Worm (Caenorhabditis elegans) whole organism, late embryonic: ENCODE results near the gene F46F2.5.
A peak's percentile ranks its signal among the peaks of the same experiment; 100 is the strongest.

Source experiments
- C08G9.2 ChIP-seq: sonication (generic microtip); optimal IDR thresholded peaks from 2 replicates; lab custom pipeline; 2016; ENCODE audit warnings: mild to moderate bottlenecking, missing genetic modification characterization, moderate library complexity, missing compliant biosample characterization
- F13H6.1 ChIP-seq: sonication (generic microtip); optimal IDR thresholded peaks from 2 replicates; lab custom pipeline; 2016; ENCODE audit warnings: missing genetic modification characterization, missing compliant biosample characterization
- K09A11.1 ChIP-seq: sonication (generic microtip); optimal IDR thresholded peaks from 2 replicates; lab custom pipeline; 2017; ENCODE audit warnings: antibody characterized with exemption, mild to moderate bottlenecking, missing genetic modification characterization, missing compliant biosample characterization; ENCODE audit not compliant: insufficient read depth
- Y22D7AL.16 ChIP-seq: sonication (generic microtip); optimal IDR thresholded peaks from 2 replicates; lab custom pipeline; 2016; ENCODE audit warnings: missing genetic modification characterization, missing compliant biosample characterization
- ceh-19 ChIP-seq: fragments of 200-800 bp; sonication (Bioruptor generic); optimal IDR thresholded peaks from 2 replicates; lab custom pipeline; 2018; ENCODE audit warnings: mild to moderate bottlenecking, missing genetic modification characterization, missing compliant biosample characterization
- ceh-2 ChIP-seq: sonication (generic microtip); optimal IDR thresholded peaks from 2 replicates; lab custom pipeline; 2016; ENCODE audit warnings: missing genotype, missing genetic modification characterization, missing compliant biosample characterization
- ceh-22 ChIP-seq: sonication (generic microtip); optimal IDR thresholded peaks from 2 replicates; lab custom pipeline; 2017; ENCODE audit warnings: missing biosample characterization, missing genetic modification characterization
- ceh-30 ChIP-seq: fragments of 150-350 bp; optimal IDR thresholded peaks from 2 replicates; lab custom pipeline; 2014; ENCODE audit warnings: missing biosample characterization, missing genetic modification characterization
- ceh-31 ChIP-seq: sonication (generic microtip); optimal IDR thresholded peaks from 2 replicates; lab custom pipeline; 2016; ENCODE audit warnings: missing genetic modification characterization, missing compliant biosample characterization
- ceh-48 ChIP-seq: sonication (generic microtip); optimal IDR thresholded peaks from 2 replicates; lab custom pipeline; 2016; ENCODE audit warnings: missing genetic modification characterization, inconsistent platforms, missing compliant biosample characterization
- ceh-9 ChIP-seq: sonication (generic microtip); optimal IDR thresholded peaks from 2 replicates; lab custom pipeline; 2016; ENCODE audit warnings: mild to moderate bottlenecking, missing genetic modification characterization, inconsistent platforms, missing compliant biosample characterization
- che-1 ChIP-seq: sonication (generic microtip); optimal IDR thresholded peaks from 2 replicates; lab custom pipeline; 2016; ENCODE audit warnings: mild to moderate bottlenecking, missing genetic modification characterization, missing compliant biosample characterization
- elt-4 ChIP-seq: sonication (generic microtip); optimal IDR thresholded peaks from 2 replicates; lab custom pipeline; 2016; ENCODE audit warnings: missing genetic modification characterization, missing compliant biosample characterization
- ets-4 ChIP-seq: sonication (generic microtip); optimal IDR thresholded peaks from 2 replicates; lab custom pipeline; 2016; ENCODE audit warnings: missing genetic modification characterization, missing compliant biosample characterization
- fkh-10 ChIP-seq: fragments of 150-350 bp; optimal IDR thresholded peaks from 2 replicates; lab custom pipeline; 2014; ENCODE audit warnings: missing biosample characterization, missing genetic modification reagents, missing genetic modification characterization
- fkh-6 ChIP-seq: sonication (generic microtip); optimal IDR thresholded peaks from 2 replicates; lab custom pipeline; 2016; ENCODE audit warnings: missing genetic modification characterization, missing compliant biosample characterization
- hlh-13 ChIP-seq: fragments of 200-800 bp; sonication (Bioruptor generic); optimal IDR thresholded peaks from 2 replicates; lab custom pipeline; 2018; ENCODE audit warnings: mild to moderate bottlenecking, missing genetic modification characterization, missing compliant biosample characterization
- hlh-15 ChIP-seq: sonication (generic microtip); optimal IDR thresholded peaks from 2 replicates; lab custom pipeline; 2016; ENCODE audit warnings: missing genetic modification characterization, missing compliant biosample characterization
- hlh-30 ChIP-seq: sonication (generic microtip); optimal IDR thresholded peaks from 2 replicates; lab custom pipeline; 2017; ENCODE audit warnings: antibody characterized with exemption, missing genetic modification characterization, missing compliant biosample characterization; ENCODE audit not compliant: insufficient read depth
- lim-6 ChIP-seq: sonication (generic microtip); optimal IDR thresholded peaks from 2 replicates; lab custom pipeline; 2016; ENCODE audit warnings: missing genetic modification characterization, missing compliant biosample characterization
- lin-11 ChIP-seq: fragments of 200-800 bp; sonication (Bioruptor generic); optimal IDR thresholded peaks from 2 replicates; lab custom pipeline; 2018; ENCODE audit warnings: mild to moderate bottlenecking, missing genetic modification characterization, missing compliant biosample characterization
- madf-2 ChIP-seq: sonication (generic microtip); optimal IDR thresholded peaks from 2 replicates; lab custom pipeline; 2017; ENCODE audit warnings: missing genetic modification characterization, missing compliant biosample characterization
- mec-3 ChIP-seq: sonication (generic microtip); optimal IDR thresholded peaks from 2 replicates; lab custom pipeline; 2016; ENCODE audit warnings: borderline replicate concordance, missing genetic modification characterization, missing compliant biosample characterization
- nfya-1 ChIP-seq: sonication (generic microtip); optimal IDR thresholded peaks from 2 replicates; lab custom pipeline; 2017; ENCODE audit warnings: missing genetic modification characterization, mild to moderate bottlenecking, missing compliant biosample characterization, antibody characterized with exemption, moderate library complexity
- nhr-11 ChIP-seq: fragments of 150-350 bp; optimal IDR thresholded peaks from 2 replicates; lab custom pipeline; 2014; ENCODE audit warnings: missing biosample characterization, missing genetic modification characterization
- nhr-232 ChIP-seq: sonication (generic microtip); optimal IDR thresholded peaks from 2 replicates; lab custom pipeline; 2016; ENCODE audit warnings: missing genetic modification characterization, missing compliant biosample characterization
- npax-4 ChIP-seq: sonication (generic microtip); optimal IDR thresholded peaks from 2 replicates; lab custom pipeline; 2016; ENCODE audit warnings: missing genetic modification characterization, missing compliant biosample characterization
- pag-3 ChIP-seq: sonication (generic microtip); optimal IDR thresholded peaks from 2 replicates; lab custom pipeline; 2016; ENCODE audit warnings: missing compliant biosample characterization, missing genetic modification characterization, borderline replicate concordance
- pax-1 ChIP-seq: fragments of 150-350 bp; optimal IDR thresholded peaks from 2 replicates; lab custom pipeline; 2014; ENCODE audit warnings: missing biosample characterization, missing genetic modification characterization
- pha-2 ChIP-seq: sonication (generic microtip); optimal IDR thresholded peaks from 2 replicates; lab custom pipeline; 2017; ENCODE audit warnings: mild to moderate bottlenecking, missing genetic modification characterization, missing compliant biosample characterization
- pqm-1 ChIP-seq: sonication (generic microtip); optimal IDR thresholded peaks from 2 replicates; lab custom pipeline; 2016; ENCODE audit warnings: missing genetic modification characterization, missing compliant biosample characterization
- pros-1 ChIP-seq: fragments of 150-350 bp; optimal IDR thresholded peaks from 2 replicates; lab custom pipeline; 2014; ENCODE audit warnings: missing biosample characterization, missing genetic modification reagents, missing genetic modification characterization
- ref-2 ChIP-seq: sonication (generic microtip); optimal IDR thresholded peaks from 2 replicates; lab custom pipeline; 2016; ENCODE audit warnings: missing genetic modification characterization, missing compliant biosample characterization
- rnt-1 ChIP-seq: sonication (generic microtip); optimal IDR thresholded peaks from 2 replicates; lab custom pipeline; 2016; ENCODE audit warnings: missing genetic modification characterization, missing compliant biosample characterization
- sdc-2 ChIP-seq: sonication (generic microtip); optimal IDR thresholded peaks from 2 replicates; lab custom pipeline; 2016; ENCODE audit warnings: missing genotype, missing genetic modification characterization, missing compliant biosample characterization
- sox-2 ChIP-seq: fragments of 200-800 bp; sonication (Bioruptor generic); IDR thresholded peaks from 2 replicates; pipeline ENCODE4 v1.3.6; 2022; ENCODE audit warnings: missing genetic modification reagents, missing genetic modification characterization, missing compliant biosample characterization
- sox-4 ChIP-seq: sonication (generic microtip); optimal IDR thresholded peaks from 2 replicates; lab custom pipeline; 2017; ENCODE audit warnings: mild to moderate bottlenecking, missing genetic modification characterization, inconsistent platforms, missing compliant biosample characterization
- syd-9 ChIP-seq: sonication (generic microtip); optimal IDR thresholded peaks from 2 replicates; lab custom pipeline; 2016; ENCODE audit warnings: mild to moderate bottlenecking, missing genetic modification characterization, moderate library complexity, missing compliant biosample characterization
- tbx-7 ChIP-seq: sonication (generic microtip); optimal IDR thresholded peaks from 2 replicates; lab custom pipeline; 2016; ENCODE audit warnings: missing genotype, missing genetic modification characterization, missing compliant biosample characterization
- unc-42 ChIP-seq: sonication (generic microtip); optimal IDR thresholded peaks from 2 replicates; lab custom pipeline; 2016; ENCODE audit warnings: missing genotype, missing genetic modification characterization, missing compliant biosample characterization
- unc-55 ChIP-seq: sonication (generic microtip); optimal IDR thresholded peaks from 2 replicates; lab custom pipeline; 2017; ENCODE audit warnings: missing biosample characterization, missing genetic modification reagents, missing genetic modification characterization
- unc-86 ChIP-seq: sonication (generic microtip); optimal IDR thresholded peaks from 2 replicates; lab custom pipeline; 2016; ENCODE audit warnings: missing genetic modification characterization, missing compliant biosample characterization
- ztf-16 ChIP-seq: sonication (generic microtip); optimal IDR thresholded peaks from 2 replicates; lab custom pipeline; 2017; ENCODE audit warnings: missing genetic modification characterization, missing compliant biosample characterization

The F46F2.5 gene

DNA sequence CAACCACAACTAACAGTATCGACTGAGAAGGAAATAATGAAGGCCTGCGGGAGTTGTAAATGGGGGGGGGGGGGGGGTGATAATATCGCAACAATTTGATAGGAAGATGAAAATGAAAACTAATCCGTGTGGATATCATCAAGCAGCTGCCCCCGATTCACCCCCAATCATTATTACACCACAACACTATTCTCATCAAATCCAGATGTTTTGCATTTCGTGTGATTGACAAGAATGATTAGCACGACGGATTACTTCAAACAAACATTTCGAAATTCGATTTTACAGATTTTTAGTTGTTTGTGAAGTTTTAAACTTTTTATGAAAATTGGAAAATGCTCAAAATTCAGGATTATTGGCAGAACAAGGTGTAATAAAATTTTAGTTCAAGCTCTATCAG lies 38.4 kb upstream of the F46F2.5 start:
- TF ChIP-seq Y22D7AL.16 (tag; lab: Kevin White, UChicago) (no peak), unc-55 (peak; percentile 87), lim-6 (no peak), madf-2 (no peak)
- TF ChIP-seq, all 69 proteins: peak for 1

DNA sequence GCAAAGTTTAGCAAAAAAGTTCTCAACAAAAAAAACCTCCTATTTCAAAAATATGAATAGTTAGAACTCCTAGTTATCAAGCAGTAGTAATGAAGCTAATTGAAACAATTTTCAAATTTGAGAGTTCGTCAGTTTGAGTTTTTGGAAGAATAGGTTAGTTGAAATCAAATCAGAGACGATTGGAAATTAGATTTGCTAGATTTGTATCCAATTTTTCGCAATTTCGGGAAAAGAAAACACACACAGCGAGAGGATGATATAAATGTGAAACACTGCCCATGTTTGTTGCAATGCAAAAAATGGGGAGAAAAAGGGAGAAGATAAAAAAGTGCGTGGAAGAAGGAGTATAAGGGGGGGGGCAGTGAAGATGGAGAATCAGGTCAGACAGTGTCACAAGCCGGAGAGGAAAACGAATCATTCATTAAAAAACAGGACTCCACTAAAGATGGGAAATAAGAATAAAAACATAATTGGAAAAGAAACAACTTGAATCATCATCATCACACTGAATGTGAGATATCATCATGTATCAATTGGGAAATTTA lies 37.3 kb upstream of the F46F2.5 start:
- TF ChIP-seq pax-1 (tag; lab: Kevin White, UChicago): no peak
- no peak for TF ChIP-seq che-1 (tag; lab: Kevin White, UChicago)
- TF ChIP-seq pros-1 (tag; lab: Kevin White, UChicago): no peak
- TF ChIP-seq unc-42: peak; percentile 84
- no peak for TF ChIP-seq ets-4
- TF ChIP-seq madf-2: no peak
- TF ChIP-seq pqm-1 (tag; lab: Kevin White, UChicago): no peak

DNA sequence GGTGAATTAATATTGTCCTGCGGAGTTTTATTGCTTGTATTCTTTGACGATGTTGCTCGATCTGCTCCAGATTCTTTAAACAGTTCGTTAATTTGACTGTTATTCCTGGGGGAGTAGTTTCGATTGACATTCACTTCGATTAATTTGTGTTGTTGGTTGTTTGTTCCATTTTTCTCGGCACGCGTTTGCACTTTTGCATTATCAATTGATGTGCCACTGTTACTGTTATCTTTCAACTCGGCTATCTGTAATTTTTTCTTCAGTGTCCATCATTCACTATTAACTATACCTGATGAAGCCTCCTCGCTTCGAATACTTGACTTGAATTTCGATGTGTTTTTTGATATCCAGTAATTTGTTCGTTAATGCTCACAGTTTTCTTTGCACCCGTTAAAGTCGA lies 33.3 kb upstream of the F46F2.5 start:
- TF ChIP-seq pha-2 (tag; lab: Kevin White, UChicago): no peak
- no peak for TF ChIP-seq hlh-15
- TF ChIP-seq sox-2: no peak
- no peak for TF ChIP-seq ref-2 (tag; lab: Kevin White, UChicago)
- TF ChIP-seq pag-3 (tag; lab: Kevin White, UChicago): no peak
- no peak for TF ChIP-seq unc-86 (tag; lab: Kevin White, UChicago)
- no peak for TF ChIP-seq fkh-6
- no peak for TF ChIP-seq ceh-2 (tag; lab: Kevin White, UChicago)
- no peak for TF ChIP-seq tbx-7 (tag; lab: Kevin White, UChicago)
- TF ChIP-seq nhr-232 (tag; lab: Kevin White, UChicago): no peak
- no peak for TF ChIP-seq sox-4
- TF ChIP-seq ceh-31 (tag; lab: Kevin White, UChicago): no peak
- TF ChIP-seq hlh-13 (GFP tag; lab: Kevin White, UChicago): no peak
- no peak for TF ChIP-seq unc-55
- no peak for TF ChIP-seq fkh-10 (GFP tag; lab: Kevin White, UChicago)
- TF ChIP-seq ceh-48 (tag; lab: Kevin White, UChicago): no peak
- no peak for TF ChIP-seq pqm-1 (tag; lab: Kevin White, UChicago)

DNA sequence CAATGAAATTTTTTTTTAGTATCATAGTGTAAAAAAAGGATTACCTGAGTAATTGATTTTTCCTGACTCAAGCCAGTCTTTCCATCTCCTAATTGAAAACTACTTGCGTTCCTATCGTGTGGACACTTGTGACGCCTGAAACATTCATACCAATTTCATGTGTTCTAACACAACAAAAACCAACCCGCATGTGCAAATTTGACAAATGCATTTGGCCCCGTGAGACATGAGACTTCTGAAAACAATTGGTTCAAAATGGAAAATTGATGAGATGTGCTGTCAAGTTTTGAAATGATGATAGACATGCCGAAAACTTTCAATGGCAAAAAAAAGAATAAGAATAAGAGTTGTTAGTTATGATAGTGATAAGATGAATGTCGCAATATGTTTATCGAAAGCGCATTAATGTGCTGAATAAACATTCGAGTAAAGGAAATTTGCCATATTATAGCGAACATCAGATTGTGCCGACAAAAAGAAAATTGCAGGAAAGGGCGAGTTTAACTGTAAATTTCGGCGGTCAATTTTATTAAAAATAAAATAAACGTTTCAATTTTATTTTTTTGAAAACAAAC lies 32.0 kb upstream of the F46F2.5 start, which contains the start of gene H03A11.2:
Gene H03A11.2, minus strand, starts transcription at position 252 of the 575 bp plus-strand sequence.
- TF ChIP-seq nfya-1 (tag; lab: Kevin White, UChicago): no peak
- TF ChIP-seq sdc-2 (tag; lab: Kevin White, UChicago): no peak
- no peak for TF ChIP-seq hlh-30 (tag; lab: Kevin White, UChicago)
- TF ChIP-seq elt-4 (tag; lab: Kevin White, UChicago): no peak
- no peak for TF ChIP-seq ceh-30 (tag; lab: Kevin White, UChicago)
- TF ChIP-seq npax-4 (tag; lab: Kevin White, UChicago): no peak
- TF ChIP-seq, all 69 proteins: peak for 0

DNA sequence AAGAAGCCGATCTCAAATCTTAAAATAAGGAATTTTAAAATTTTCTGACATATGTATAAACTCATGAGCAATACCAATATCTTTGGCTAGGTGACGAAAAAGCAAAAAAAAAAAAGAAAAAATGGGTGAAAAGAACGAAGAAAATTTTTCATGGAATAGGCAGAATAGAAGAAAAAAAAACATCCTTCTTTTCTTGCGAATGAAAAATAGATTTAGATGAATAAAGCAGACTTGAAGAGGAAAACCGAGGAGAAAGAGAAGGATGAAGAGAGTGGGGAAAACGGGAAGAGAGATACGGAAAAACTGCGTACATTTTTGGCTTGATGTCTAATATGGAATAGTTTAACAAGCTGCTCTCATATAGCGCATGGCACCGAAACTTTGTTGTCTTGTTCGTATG lies 30.7 kb upstream of the F46F2.5 start:
- no peak for TF ChIP-seq madf-2
- TF ChIP-seq mec-3 (tag; lab: Kevin White, UChicago): no peak
- no peak for TF ChIP-seq K09A11.1 (tag; lab: Kevin White, UChicago)
- TF ChIP-seq syd-9 (tag; lab: Kevin White, UChicago): no peak
- TF ChIP-seq pha-2 (tag; lab: Kevin White, UChicago): no peak
- TF ChIP-seq ceh-22 (tag; lab: Kevin White, UChicago): no peak
- no peak for TF ChIP-seq unc-42
- TF ChIP-seq ceh-9 (tag; lab: Kevin White, UChicago): no peak
- no peak for TF ChIP-seq lin-11
- TF ChIP-seq ceh-2 (tag; lab: Kevin White, UChicago): no peak
- TF ChIP-seq npax-4 (tag; lab: Kevin White, UChicago): no peak
- TF ChIP-seq nhr-11 (tag; lab: Kevin White, UChicago): no peak
- no peak for TF ChIP-seq F13H6.1 (tag; lab: Kevin White, UChicago)
- TF ChIP-seq ceh-19 (GFP tag; lab: Kevin White, UChicago): no peak
- TF ChIP-seq C08G9.2 (tag; lab: Kevin White, UChicago): no peak
- TF ChIP-seq ztf-16 (tag; lab: Kevin White, UChicago): no peak
- no peak for TF ChIP-seq fkh-10 (GFP tag; lab: Kevin White, UChicago)
- TF ChIP-seq rnt-1: no peak
